Worm (Caenorhabditis elegans) whole organism, L4 larva: Measurements from ENCODE around the gene rfc-2.

Experiments used
- F49E8.2 ChIP-seq: sonication (generic microtip); optimal IDR thresholded peaks from 2 replicates; lab custom pipeline; 2016; ENCODE audit warnings: missing compliant biosample characterization, mild to moderate bottlenecking, missing genetic modification characterization, borderline replicate concordance
- R02D3.7 ChIP-seq: fragments of 150-350 bp; sonication (generic microtip); optimal IDR thresholded peaks from 3 replicates; lab custom pipeline; 2014; ENCODE audit warnings: missing biosample characterization, missing genetic modification characterization
- T20F7.1 ChIP-seq: fragments of 200-800 bp; sonication (Bioruptor generic); optimal IDR thresholded peaks from 2 replicates; lab custom pipeline; 2018; ENCODE audit warnings: mild to moderate bottlenecking, missing genetic modification characterization, missing compliant biosample characterization
- Y48G9A.11 ChIP-seq: fragments of 200-800 bp; sonication (Bioruptor generic); IDR thresholded peaks from 2 replicates; pipeline ENCODE4 v1.3.6; 2022; ENCODE audit warnings: missing genetic modification reagents, missing genetic modification characterization, missing compliant biosample characterization
- aly-2 ChIP-seq: sonication (generic microtip); optimal IDR thresholded peaks from 2 replicates; lab custom pipeline; 2018; ENCODE audit warnings: missing biosample characterization, missing genetic modification characterization
- ceh-28 ChIP-seq: fragments of 150-350 bp; optimal IDR thresholded peaks from 2 replicates; lab custom pipeline; 2014; ENCODE audit warnings: missing biosample characterization, missing genetic modification reagents, missing genetic modification characterization
- ceh-82 ChIP-seq: sonication (generic microtip); optimal IDR thresholded peaks from 2 replicates; lab custom pipeline; 2017; ENCODE audit warnings: missing biosample characterization, missing genetic modification characterization
- cey-2 ChIP-seq: sonication (generic microtip); optimal IDR thresholded peaks from 3 replicates; lab custom pipeline; 2017; ENCODE audit warnings: missing genetic modification characterization, mild to moderate bottlenecking, missing compliant biosample characterization, antibody characterized with exemption, borderline replicate concordance; ENCODE audit not compliant: insufficient read depth
- daf-16 ChIP-seq, 3 experiments: sonication (generic microtip); optimal IDR thresholded peaks; 2 replicates each; lab custom pipeline; 2016 to 2017; ENCODE audit warnings: missing genetic modification characterization in 3 of 3, missing genetic modification reagents in 3 of 3, mild to moderate bottlenecking in 2 of 3, missing compliant biosample characterization in 2 of 3, missing biosample characterization in 1 of 3, moderate library complexity in 1 of 3
- daf-19 ChIP-seq: fragments of 200-800 bp; sonication (Bioruptor generic); conservative IDR thresholded peaks from 2 replicates; pipeline ENCODE4 v1.3.6; 2022; ENCODE audit warnings: missing genetic modification characterization, missing compliant biosample characterization
- daf-8 ChIP-seq: fragments of 200-800 bp; sonication (Bioruptor generic); IDR thresholded peaks from 2 replicates; pipeline ENCODE4 v1.3.6; 2022; ENCODE audit warnings: missing genetic modification characterization, missing compliant biosample characterization
- dmd-6 ChIP-seq: fragments of 200-800 bp; sonication (Bioruptor generic); IDR thresholded peaks from 2 replicates; pipeline ENCODE4 v1.3.6; 2022; ENCODE audit warnings: missing genetic modification reagents, missing genetic modification characterization, missing compliant biosample characterization
- fkh-10 ChIP-seq: fragments of 150-350 bp; optimal IDR thresholded peaks from 2 replicates; lab custom pipeline; 2014; ENCODE audit warnings: missing biosample characterization, missing genetic modification reagents, missing genetic modification characterization
- hlh-11 ChIP-seq: fragments of 200-800 bp; sonication (Bioruptor generic); optimal IDR thresholded peaks from 2 replicates; lab custom pipeline; 2018; ENCODE audit warnings: mild to moderate bottlenecking, missing genetic modification characterization, missing compliant biosample characterization
- lim-7 ChIP-seq: fragments of 200-800 bp; sonication (Bioruptor generic); IDR thresholded peaks from 2 replicates; pipeline ENCODE4 v1.3.6; 2022; ENCODE audit warnings: missing genetic modification characterization, missing compliant biosample characterization
- lin-1 ChIP-seq: fragments of 200-800 bp; sonication (Bioruptor generic); IDR thresholded peaks from 2 replicates; pipeline ENCODE4 v1.3.6; 2022; ENCODE audit warnings: missing genetic modification reagents, missing genetic modification characterization, missing compliant biosample characterization
- lin-29 ChIP-seq: fragments of 200-800 bp; sonication (Bioruptor generic); IDR thresholded peaks from 2 replicates; pipeline ENCODE4 v1.3.6; 2022; ENCODE audit warnings: missing genetic modification reagents, missing genetic modification characterization, missing compliant biosample characterization
- madf-9 ChIP-seq: fragments of 200-800 bp; sonication (Bioruptor generic); conservative IDR thresholded peaks from 2 replicates; pipeline ENCODE4 v1.3.6; 2022; ENCODE audit warnings: missing genetic modification reagents, missing genetic modification characterization, missing compliant biosample characterization
- mes-2 ChIP-seq: sonication (generic microtip); optimal IDR thresholded peaks from 2 replicates; lab custom pipeline; 2016; ENCODE audit warnings: missing genotype, mild to moderate bottlenecking, missing genetic modification characterization, missing compliant biosample characterization; ENCODE audit not compliant: poor library complexity, severe bottlenecking
- nhr-11 ChIP-seq: fragments of 150-350 bp; optimal IDR thresholded peaks from 2 replicates; lab custom pipeline; 2014; ENCODE audit warnings: missing biosample characterization, missing genetic modification characterization
- nhr-25 ChIP-seq: sonication (generic microtip); optimal IDR thresholded peaks from 2 replicates; lab custom pipeline; 2017; ENCODE audit warnings: missing genetic modification characterization, mild to moderate bottlenecking, missing compliant biosample characterization, antibody characterized with exemption, moderate library complexity, borderline replicate concordance; ENCODE audit not compliant: insufficient read depth
- nhr-28 ChIP-seq: fragments of 150-350 bp; optimal IDR thresholded peaks from 2 replicates; lab custom pipeline; 2014; ENCODE audit warnings: missing biosample characterization, missing genetic modification characterization
- nhr-76 ChIP-seq: fragments of 150-350 bp; optimal IDR thresholded peaks from 2 replicates; lab custom pipeline; 2014; ENCODE audit warnings: missing biosample characterization, missing genetic modification characterization
- php-3 ChIP-seq: fragments of 200-800 bp; sonication (Bioruptor generic); IDR thresholded peaks from 2 replicates; pipeline ENCODE4 v1.3.6; 2022; ENCODE audit warnings: missing genetic modification reagents, missing genetic modification characterization, missing compliant biosample characterization
- sdz-12 ChIP-seq: fragments of 200-800 bp; sonication (Bioruptor generic); optimal IDR thresholded peaks from 2 replicates; lab custom pipeline; 2018; ENCODE audit warnings: mild to moderate bottlenecking, missing genetic modification characterization, missing compliant biosample characterization
- snpc-4 ChIP-seq: fragments of 150-350 bp; optimal IDR thresholded peaks from 2 replicates; lab custom pipeline; 2014; ENCODE audit warnings: missing biosample characterization, missing genetic modification characterization
- unc-130 ChIP-seq: sonication (generic microtip); optimal IDR thresholded peaks from 2 replicates; lab custom pipeline; 2016; ENCODE audit warnings: missing genetic modification reagents, missing genetic modification characterization, missing compliant biosample characterization
- unc-62 ChIP-seq, 3 experiments: fragments of 150-350 bp in 1 of 3; sonication (generic microtip); optimal IDR thresholded peaks in 2 of 3; peaks in 1 of 3; 1 replicate in 1 of 3; 2 replicates in 2 of 3; lab custom pipeline; 2014 to 2017; ENCODE audit warnings: missing biosample characterization in 3 of 3, missing genetic modification characterization in 3 of 3, missing genetic modification reagents in 3 of 3, missing genotype in 1 of 3
- zag-1 ChIP-seq: fragments of 150-350 bp; optimal IDR thresholded peaks from 2 replicates; lab custom pipeline; 2014; ENCODE audit warnings: missing biosample characterization, missing genetic modification characterization
- zfp-2 ChIP-seq: sonication (generic microtip); optimal IDR thresholded peaks from 2 replicates; lab custom pipeline; 2016; ENCODE audit warnings: mild to moderate bottlenecking, missing genetic modification characterization, missing compliant biosample characterization
- zfp-3 ChIP-seq: fragments of 200-800 bp; sonication (Bioruptor generic); conservative IDR thresholded peaks from 2 replicates; pipeline ENCODE4 v1.3.6; 2022; ENCODE audit warnings: missing genetic modification reagents, missing genetic modification characterization, missing compliant biosample characterization
- zip-11 ChIP-seq: fragments of 200-800 bp; sonication (Bioruptor generic); IDR thresholded peaks from 2 replicates; pipeline ENCODE4 v1.3.6; 2022; ENCODE audit warnings: missing genetic modification characterization, missing compliant biosample characterization

The rfc-2 gene

DNA sequence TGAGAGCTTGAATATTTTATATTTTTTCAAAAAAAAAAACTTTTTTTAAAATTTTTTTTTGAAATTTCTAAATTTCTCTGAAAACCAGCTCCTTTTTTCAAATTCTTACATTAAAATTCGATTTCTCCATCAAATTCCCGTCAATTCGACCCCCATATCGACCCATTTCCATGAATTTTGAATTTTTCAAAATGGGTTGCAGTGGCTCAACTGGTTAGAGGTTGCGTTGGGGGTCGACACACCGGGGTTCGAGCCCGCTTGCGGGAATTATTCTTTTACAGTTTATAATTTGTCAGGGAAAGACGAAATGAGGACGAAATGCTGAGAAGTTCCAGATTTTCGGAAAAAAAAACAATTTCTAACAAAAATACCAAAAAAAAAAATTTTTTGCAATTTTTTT lies 47.0 kb downstream of the rfc-2 start:
- TF ChIP-seq nhr-25 (tag; lab: Kevin White, UChicago) (no peak), zfp-3 (GFP tag; lab: Robert Waterston, UW) (no peak), F49E8.2 (tag; lab: Kevin White, UChicago) (no peak), fkh-10 (GFP tag; lab: Kevin White, UChicago) (no peak), hlh-11 (tag; lab: Kevin White, UChicago) (no peak), daf-16 (GFP tag; optimal IDR thresholded peaks at IDR 0.05; lab: Kevin White, UChicago) (no peak), daf-16 (tag; optimal IDR thresholded peaks at IDR 0.05; lab: Kevin White, UChicago) (no peak), zag-1 (tag; lab: Kevin White, UChicago) (no peak), R02D3.7 (tag; lab: Kevin White, UChicago) (no peak), sdz-12 (no peak), daf-19 (GFP tag; lab: Robert Waterston, UW) (no peak), ceh-28 (tag; lab: Kevin White, UChicago) (no peak), zip-11 (GFP tag; lab: Robert Waterston, UW) (no peak), ceh-82 (no peak), lin-1 (GFP tag; lab: Robert Waterston, UW) (no peak), zfp-2 (no peak), snpc-4 (no peak), nhr-11 (tag; lab: Kevin White, UChicago) (no peak), madf-9 (GFP tag; lab: Robert Waterston, UW) (no peak), lin-29 (GFP tag; lab: Robert Waterston, UW) (no peak), unc-130 (no peak)

DNA sequence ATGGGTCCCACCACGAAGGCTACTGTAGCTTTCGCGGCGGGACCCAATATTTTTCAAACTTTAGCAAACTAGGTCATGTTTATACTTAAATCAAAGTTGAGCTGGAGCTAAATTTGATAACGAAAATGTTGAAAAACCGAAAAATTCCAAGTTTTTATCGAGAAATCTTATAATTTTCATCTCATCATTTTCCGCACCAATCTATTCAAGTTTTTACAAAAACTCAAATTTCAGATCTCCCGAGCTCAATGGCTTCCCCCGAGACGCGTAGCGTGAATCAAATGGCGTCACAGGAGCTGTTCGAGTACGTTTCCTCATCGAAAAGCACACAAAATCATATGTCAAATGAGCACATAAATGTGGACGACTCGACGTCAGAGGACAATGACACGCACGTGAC lies 50.8 kb downstream of the rfc-2 start:
- peak in 1 of 2 experiments; percentile 96 for TF ChIP-seq unc-62 (GFP tag; optimal IDR thresholded peaks at IDR 0.05 in 1 of 2; lab: Kevin White, UChicago)
- TF ChIP-seq unc-62 (tag; optimal IDR thresholded peaks at IDR 0.05; lab: Kevin White, UChicago): no peak
- TF ChIP-seq lim-7: no peak
- TF ChIP-seq nhr-28 (tag; lab: Kevin White, UChicago): no peak
- no peak for TF ChIP-seq aly-2
- no peak for TF ChIP-seq Y48G9A.11

DNA sequence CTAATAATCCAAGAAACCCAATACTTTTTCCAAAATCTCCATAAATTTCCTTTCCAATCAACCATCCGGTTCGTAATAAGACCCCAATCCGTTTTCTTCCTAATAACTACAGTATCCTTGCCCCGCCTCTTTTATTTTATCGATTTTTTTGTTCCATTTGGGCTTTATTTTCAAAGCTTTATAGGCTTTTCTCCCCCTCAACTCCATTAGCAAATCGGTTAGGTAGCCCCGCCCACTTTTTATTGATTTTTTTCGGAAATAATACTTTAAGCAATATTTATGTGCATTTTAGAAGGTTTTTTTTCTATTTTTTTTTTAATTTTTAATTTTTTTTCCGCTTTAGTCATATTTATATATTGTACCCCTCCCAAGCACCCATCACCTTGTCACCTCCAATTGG lies 52.9 kb downstream of the rfc-2 start:
- TF ChIP-seq php-3 (GFP tag; lab: Robert Waterston, UW): no peak
- TF ChIP-seq T20F7.1 (GFP tag; lab: Kevin White, UChicago): no peak
- no peak for TF ChIP-seq lin-1 (GFP tag; lab: Robert Waterston, UW)
- TF ChIP-seq ceh-28 (tag; lab: Kevin White, UChicago): peak; percentile 55
- no peak for TF ChIP-seq cey-2 (tag; lab: Kevin White, UChicago)
- no peak for TF ChIP-seq daf-8
- TF ChIP-seq daf-19 (GFP tag; lab: Robert Waterston, UW): no peak
- peak in 1 of 2 experiments; percentile 65 for TF ChIP-seq unc-62 (GFP tag; optimal IDR thresholded peaks at IDR 0.05 in 1 of 2; lab: Kevin White, UChicago)
- no peak for TF ChIP-seq unc-62 (tag; optimal IDR thresholded peaks at IDR 0.05; lab: Kevin White, UChicago)
- no peak for TF ChIP-seq nhr-76 (tag; lab: Kevin White, UChicago)
- no peak for TF ChIP-seq lim-7
- TF ChIP-seq dmd-6 (GFP tag; lab: Robert Waterston, UW): no peak
- no peak for TF ChIP-seq mes-2 (tag; lab: Kevin White, UChicago)
